Fruit fly (Drosophila melanogaster) ovary, adult (tissue): Measurements from ENCODE around the gene CG7742.

Experiments
- CG17801 ChIP-seq: fragments of 200-800 bp; optimal IDR thresholded peaks from 2 replicates; lab custom pipeline; 2019; ENCODE audit warnings: missing biosample characterization, mild to moderate bottlenecking, missing genetic modification characterization, moderate library complexity; ENCODE audit not compliant: partially characterized antibody

Gene CG7742

DNA sequence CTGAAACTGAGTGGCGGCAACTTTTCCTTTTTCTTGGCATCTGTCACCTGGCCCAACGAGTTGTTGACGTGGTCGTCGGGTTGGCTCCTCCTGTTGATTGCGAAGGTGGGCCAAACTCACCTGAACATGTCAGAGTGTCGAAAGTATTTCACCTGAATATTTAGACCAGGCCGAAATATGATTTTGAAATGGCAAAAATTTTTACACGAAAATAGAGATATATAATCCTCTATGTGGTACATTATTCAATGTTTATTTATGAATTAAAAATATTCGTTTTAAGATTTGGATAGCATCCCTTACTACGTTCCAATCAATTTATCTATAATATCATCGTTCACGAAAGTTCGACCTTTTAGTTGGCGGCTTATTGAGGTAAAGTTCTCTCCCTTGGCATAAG lies at the start of gene CG7742:
CG7742 (minus strand) TSS at position 101 of the 400 bp plus-strand sequence.
- no peak for TF ChIP-seq CG17801 (GFP tag; lab: Kevin White, UChicago)

DNA sequence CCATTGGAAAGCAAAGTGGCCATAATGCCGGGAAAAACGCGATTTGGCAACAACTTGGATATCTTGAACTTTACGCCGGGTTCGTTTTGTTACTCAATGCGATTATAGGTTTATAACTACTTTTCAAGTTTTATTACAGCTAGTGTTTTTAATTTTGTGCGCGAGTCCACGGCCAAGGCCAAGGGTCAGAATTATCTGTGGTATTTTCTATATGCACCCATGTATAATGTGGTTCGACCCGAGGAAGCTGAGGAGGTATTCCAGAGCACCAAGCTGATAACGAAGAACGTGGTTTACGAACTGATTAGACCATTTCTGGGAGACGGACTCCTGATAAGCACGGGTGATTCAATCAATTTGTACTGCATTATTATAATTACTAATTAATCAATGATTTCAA lies 49.3 kb upstream of the CG7742 start:
- no peak for TF ChIP-seq CG17801 (GFP tag; lab: Kevin White, UChicago)

DNA sequence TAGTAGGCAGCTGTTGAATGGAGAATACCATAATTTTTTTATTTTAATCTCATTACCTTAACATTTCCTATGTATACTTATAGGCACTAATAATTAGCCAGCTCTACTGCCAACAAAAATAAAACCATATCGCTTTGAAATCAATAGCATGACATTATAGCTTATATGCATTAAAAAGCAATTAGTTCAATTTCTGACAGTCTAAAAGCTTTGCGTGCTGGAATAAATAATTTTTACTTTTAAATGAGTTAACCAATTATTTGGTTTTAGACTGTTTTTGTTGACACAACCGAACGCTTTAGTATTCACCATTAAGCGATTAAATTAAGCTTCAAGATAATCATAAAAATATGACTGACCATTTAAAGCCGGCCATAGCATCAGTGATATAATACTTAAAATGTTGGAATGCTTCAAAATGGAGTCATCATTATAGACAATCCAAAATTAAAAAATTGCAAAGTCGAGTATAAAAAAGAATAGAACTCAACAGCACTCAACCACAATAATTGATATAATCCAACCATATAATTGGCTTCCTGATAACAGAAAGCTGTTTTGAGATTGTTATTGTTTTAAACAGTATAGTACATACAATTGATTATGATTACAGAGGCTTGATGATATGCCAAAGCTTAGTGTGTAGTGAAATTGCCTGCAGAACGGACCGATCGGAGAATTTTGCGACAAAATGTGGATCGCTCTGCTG lies 48.6 kb upstream of the CG7742 start, which contains the start of gene Cyp4ac1:
Cyp4ac1 (plus strand) TSS at position 659 of the 709 bp plus-strand sequence.
- no peak for TF ChIP-seq CG17801 (GFP tag; lab: Kevin White, UChicago)

DNA sequence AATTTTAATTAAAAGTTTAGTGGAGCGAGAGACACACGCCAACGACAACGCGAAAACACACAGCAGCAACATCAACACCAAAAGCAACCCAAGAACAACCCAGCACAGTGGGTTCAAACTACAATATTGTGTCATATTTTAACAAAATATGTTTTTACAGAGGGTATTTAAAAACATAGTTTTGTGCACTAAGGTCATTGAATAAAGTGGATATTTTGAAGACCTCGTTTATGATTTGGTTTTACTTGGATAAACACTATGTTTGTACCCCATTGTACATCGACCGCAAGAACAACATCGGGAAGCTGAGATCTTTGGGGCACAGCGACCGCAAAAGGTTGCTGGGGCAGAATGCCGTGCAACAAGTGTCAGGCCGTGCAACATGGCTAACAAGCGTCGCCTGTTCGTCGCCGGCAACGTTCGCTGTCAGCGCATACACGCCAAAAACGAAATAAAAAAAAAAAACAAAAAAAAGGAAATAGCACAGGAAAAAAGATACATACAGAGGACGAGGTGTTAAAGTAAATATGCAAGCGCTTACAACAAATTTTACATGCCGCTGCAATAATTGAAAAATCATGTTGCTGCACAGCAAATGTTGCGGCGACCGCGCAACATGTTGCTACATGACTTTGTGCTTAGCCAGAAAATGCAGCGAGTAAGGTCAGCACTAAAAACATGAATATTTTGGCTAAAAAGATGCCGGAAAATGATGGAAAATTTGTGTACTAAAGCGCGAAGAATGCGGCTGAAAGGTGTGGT lies 46.5 kb upstream of the CG7742 start:
- TF ChIP-seq CG17801 (GFP tag; lab: Kevin White, UChicago) = no peak

DNA sequence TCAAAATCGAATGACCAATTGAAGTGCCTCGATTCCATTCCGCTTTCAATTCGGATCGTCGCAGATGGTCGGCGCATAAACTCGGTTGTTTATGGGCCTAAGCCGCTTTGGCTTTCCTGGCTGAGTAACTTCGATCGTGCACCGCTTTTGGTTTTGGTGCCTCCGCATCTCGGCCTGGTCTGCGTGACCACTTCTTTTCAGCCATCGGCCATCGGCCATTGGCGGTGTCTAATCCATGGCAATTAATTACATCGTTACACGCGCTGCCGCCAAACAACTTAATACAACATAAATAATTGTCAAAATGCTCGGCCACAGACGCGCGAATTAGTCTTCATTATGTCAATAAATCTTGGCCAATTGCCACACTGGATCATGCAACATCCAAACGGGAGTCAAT lies 45.4 kb upstream of the CG7742 start:
- no peak for TF ChIP-seq CG17801 (GFP tag; lab: Kevin White, UChicago)

DNA sequence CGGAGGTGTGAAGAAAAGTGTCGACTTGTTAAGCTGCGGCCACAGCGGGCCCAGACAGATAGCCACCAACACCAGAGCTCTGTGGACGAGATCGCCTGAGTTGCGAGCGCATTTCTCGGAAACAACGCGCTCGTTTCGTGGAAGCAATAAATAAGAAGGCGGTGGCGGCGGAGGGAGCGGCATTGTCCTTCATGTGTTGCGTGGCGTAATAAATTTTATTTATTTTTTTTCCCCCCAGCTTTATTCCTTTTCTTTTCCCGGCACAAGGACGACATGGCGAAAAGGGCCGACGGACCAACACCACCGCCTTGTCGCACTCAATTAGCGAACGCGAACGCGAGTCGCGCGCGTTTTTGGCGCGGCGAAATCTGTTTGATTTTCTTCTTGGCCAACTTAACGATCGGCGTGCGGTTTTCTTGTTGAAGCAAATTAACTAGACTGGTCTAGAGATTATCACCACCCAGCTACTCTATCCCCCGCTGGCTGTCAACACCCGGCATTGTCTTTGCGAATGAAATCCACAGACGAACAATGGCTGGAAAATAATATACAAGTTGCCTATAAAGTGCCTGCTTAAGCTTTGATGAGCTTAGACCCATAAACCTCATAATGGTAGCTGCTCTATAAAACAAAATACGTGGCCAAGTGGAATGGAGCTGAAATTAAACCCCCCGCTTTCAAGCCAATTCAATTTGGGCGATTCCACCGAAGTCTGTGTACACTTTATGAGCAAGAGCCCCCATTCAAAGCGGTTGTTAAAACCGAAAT lies 44.4 kb upstream of the CG7742 start:
- no peak for TF ChIP-seq CG17801 (GFP tag; lab: Kevin White, UChicago)

DNA sequence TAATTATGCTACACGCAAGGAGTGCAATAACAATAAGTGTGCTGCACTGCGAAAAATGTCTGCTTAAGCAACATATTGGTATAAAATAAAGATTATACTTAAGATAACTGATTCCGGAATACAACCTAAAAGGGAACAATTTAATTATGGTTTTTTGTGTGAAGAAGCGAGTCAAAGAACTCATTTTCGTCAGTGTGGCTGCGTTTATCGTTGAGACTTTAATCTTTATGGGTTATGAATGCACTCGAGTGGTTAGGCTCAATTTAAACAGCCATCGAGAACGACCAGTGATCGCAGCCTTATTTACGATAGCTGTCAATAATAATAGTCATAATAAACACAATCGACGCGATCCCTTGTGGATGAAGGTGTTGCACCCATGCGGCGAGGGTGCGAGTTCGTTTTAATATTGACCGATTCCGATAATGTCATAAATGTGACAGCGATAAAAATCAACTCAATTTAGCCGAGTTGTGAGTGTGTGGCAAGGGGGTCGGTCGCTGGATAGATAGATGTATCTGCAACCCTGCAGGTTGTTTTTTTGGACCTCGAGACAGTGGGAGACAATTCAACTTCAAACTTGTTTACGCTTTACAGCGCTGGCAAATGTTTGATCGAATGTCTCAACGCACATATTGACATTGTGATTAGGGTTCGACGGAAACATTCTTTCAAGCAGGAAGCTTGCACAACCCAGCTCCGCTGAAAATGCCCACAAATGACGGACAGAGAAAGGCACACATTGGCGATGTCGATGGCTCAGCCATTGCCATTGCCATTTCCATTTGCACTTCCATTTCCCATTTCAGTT lies 41.4 kb upstream of the CG7742 start:
- TF ChIP-seq CG17801 (GFP tag; lab: Kevin White, UChicago) = no peak

DNA sequence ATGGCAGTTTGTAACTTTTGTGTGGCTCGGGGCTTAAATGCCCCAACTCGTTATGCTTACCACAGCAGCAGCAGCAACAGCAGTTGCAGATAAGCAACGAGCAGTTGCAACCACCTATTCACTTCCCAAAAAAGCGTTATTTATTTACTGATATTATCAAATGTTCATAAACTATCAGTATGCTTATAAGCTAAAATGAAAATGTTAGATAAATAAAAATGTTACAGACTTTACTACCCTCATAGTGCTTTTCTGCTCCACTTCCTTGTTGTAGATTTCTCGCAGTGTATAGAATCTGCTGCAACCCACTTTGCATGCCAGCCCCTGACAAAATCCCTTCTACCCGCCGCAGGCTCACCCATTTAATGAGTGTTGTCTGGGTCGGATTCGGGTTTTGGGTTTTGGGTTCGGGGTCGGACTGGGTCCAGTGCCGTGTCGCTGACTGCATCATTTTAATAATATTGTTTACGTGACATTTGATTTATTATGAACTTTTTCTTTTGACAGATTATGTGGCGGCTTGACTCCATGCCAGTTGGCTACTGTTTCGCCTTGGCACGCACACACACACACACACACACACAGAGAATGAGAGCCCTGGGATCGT lies 39.3 kb upstream of the CG7742 start:
- no peak for TF ChIP-seq CG17801 (GFP tag; lab: Kevin White, UChicago)

DNA sequence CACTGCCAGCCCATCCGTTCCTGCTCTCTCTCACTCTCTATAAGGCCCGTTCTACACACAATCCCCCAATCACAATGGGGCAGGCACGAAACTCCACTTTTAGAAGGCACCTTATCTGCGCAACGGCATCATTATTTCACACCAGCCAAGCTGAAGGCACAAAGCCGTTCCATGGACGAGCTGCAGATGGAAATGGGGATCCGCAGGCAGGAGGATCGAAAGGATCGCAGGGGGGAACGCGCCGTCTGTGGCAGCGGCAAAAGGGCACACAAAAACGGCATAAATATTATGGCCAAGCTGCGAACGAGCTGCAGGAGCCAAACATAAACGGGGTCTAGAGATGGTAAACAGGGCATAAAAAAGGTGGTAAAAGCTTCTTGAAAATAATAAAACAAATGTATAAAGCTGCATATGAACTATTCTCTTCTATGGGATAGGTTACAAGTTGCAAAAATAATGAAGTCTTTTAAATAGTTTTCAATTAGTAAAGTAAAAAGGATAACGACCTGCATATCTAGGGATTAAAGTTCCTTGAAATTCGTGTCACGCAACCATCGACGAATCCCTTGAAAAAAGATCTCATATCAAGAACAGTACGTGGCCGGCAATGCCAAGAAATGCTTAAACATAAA lies 37.6 kb upstream of the CG7742 start:
- no peak for TF ChIP-seq CG17801 (GFP tag; lab: Kevin White, UChicago)

DNA sequence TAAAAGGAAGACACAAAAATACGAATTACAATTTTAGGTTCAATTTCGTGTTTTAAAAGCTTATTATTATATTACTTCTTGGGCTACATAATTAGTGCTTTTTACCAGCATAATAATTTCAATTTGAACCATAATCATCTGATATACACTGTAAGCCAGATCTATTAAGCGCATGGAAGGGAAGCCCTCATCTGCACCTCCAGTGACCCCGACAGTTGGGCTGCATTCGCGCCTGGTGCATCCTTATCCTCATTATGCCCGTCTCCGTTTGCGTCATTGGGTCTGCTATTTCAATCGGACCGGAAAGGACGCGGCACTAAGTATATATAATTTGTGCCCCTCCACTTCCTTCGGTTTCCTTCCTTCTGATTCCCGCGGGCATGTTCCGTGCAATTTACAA lies 36.8 kb upstream of the CG7742 start:
- no peak for TF ChIP-seq CG17801 (GFP tag; lab: Kevin White, UChicago)

DNA sequence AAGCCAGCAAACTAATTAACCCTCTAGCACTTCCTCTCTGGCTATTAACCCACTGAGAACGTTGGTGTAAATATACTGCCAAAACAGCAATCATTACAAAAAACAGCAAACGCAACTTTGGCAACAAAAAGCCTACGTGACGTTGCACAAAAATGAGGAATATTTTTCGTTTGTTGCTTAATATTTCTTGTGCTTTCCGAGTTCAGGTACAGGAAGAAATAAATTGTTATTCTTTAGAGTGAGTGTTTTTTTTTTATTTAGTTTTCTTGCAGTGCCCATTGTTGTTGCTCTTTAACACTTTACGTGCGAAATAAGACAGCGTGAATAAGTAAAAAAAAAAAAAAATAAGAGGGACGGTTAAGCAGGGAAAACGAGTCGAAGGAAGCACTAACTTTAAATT lies 36.3 kb upstream of the CG7742 start:
- TF ChIP-seq CG17801 (GFP tag; lab: Kevin White, UChicago) = no peak

DNA sequence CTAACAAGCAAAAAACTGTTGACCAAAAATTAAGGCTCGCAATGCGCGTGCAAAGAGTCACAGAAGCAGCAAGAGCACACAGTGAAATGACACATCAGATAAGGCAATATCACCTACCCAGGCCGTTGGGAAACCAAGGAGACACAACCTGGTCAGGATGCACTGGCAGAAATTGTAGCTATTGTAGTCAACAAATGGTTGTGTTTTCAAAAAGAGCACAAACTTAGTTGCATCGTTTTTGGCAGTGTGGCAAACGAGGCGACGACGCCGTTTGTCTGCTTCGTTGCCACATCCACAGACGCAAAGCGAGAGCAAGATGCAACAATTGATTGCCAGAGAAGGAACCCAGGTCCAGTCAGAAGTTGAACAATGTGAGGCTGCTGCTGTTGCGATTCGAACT lies 34.9 kb upstream of the CG7742 start:
- TF ChIP-seq CG17801 (GFP tag; lab: Kevin White, UChicago) = no peak

DNA sequence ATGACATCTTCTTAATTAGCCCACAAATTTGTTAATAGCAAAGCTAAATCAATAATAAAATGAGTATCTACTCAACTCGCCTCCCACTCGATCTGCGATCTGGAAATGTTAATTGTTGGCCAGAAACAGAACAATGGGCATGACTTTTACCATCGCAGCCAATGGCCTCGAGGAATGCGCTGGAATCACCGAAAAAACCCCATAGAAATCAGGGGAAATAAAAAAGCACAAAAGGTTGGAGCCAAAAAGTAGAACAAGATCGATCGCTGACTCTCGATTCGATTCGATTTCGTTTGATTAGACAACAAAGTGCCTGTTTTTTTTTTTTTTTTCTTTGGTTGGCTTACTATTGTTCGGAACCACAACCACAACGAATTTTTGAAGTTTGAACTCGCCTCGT lies 33.7 kb upstream of the CG7742 start:
- no peak for TF ChIP-seq CG17801 (GFP tag; lab: Kevin White, UChicago)

DNA sequence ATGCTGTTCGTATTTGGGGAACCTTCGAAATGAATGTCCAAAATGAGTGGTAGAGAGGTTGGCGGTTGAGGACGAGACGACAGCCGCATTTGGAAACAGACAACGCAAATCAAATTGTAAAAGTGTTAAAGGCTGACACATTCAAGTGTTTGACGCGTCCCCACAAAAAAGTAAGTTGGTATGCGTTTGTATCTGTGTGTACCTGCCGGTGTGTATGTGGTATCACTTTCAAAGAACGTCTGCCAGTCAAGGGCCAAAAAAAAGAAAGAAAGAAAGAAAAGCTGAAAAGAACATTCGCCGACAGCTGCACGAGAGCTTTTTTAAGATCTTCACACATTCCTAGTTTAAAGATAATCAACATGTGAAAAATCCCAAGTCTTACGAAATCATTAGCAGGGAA lies 32.9 kb upstream of the CG7742 start:
- no peak for TF ChIP-seq CG17801 (GFP tag; lab: Kevin White, UChicago)
